Fruit fly (Drosophila melanogaster) whole organism, embryonic: ENCODE measurements around the gene Tpr2.
A peak's percentile ranks its signal among the peaks of the same experiment; 100 is the strongest.

Experiments
- Bteb2 ChIP-seq: fragments of 200-800 bp; sonication (Bioruptor generic); optimal IDR thresholded peaks from 2 replicates; lab custom pipeline; 2016; ENCODE audit warnings: missing biosample characterization, missing genetic modification characterization
- CG10267 ChIP-seq: fragments of 200-800 bp; sonication (Bioruptor generic); optimal IDR thresholded peaks from 2 replicates; lab custom pipeline; 2018; ENCODE audit warnings: missing biosample characterization, mild to moderate bottlenecking, missing genetic modification characterization, moderate library complexity
- CG12391 ChIP-seq: fragments of 200-800 bp; sonication (Bioruptor generic); optimal IDR thresholded peaks from 3 replicates; lab custom pipeline; 2018; ENCODE audit warnings: missing biosample characterization, mild to moderate bottlenecking, missing genetic modification characterization, moderate library complexity
- CG14441 ChIP-seq: fragments of 200-800 bp; sonication (Bioruptor generic); IDR thresholded peaks from 2 replicates; pipeline ENCODE4 v1.3.6; 2022; ENCODE audit warnings: missing biosample characterization, missing genetic modification characterization
- CG16815 ChIP-seq: fragments of 200-800 bp; sonication (Bioruptor generic); optimal IDR thresholded peaks from 3 replicates; lab custom pipeline; 2017; ENCODE audit warnings: missing biosample characterization, mild to moderate bottlenecking, missing genetic modification characterization
- CG17328 ChIP-seq: fragments of 200-800 bp; sonication (Bioruptor generic); IDR thresholded peaks from 2 replicates; pipeline ENCODE4 v1.3.6; 2022; ENCODE audit warnings: missing biosample characterization, missing genetic modification characterization
- CG18262 ChIP-seq: fragments of 200-800 bp; optimal IDR thresholded peaks from 3 replicates; lab custom pipeline; 2019; ENCODE audit warnings: missing biosample characterization, mild to moderate bottlenecking, missing genetic modification characterization, moderate library complexity
- CG1832 ChIP-seq: fragments of 200-800 bp; sonication (Bioruptor generic); optimal IDR thresholded peaks from 2 replicates; lab custom pipeline; 2017; ENCODE audit warnings: missing biosample characterization, mild to moderate bottlenecking, missing genetic modification characterization, inconsistent platforms
- CG2116 ChIP-seq: fragments of 200-800 bp; sonication (Bioruptor generic); optimal IDR thresholded peaks from 3 replicates; lab custom pipeline; 2018; ENCODE audit warnings: missing biosample characterization, mild to moderate bottlenecking, missing genetic modification characterization
- CG2199 ChIP-seq: fragments of 200-800 bp; sonication (Bioruptor generic); IDR thresholded peaks from 3 replicates; pipeline ENCODE4 v1.3.6; 2022; ENCODE audit warnings: missing biosample characterization, missing genetic modification characterization
- CG2678 ChIP-seq: fragments of 200-800 bp; sonication (Bioruptor generic); optimal IDR thresholded peaks from 3 replicates; lab custom pipeline; 2019; ENCODE audit warnings: missing biosample characterization, mild to moderate bottlenecking, missing genetic modification characterization, moderate library complexity
- CG2875 ChIP-seq: fragments of 200-800 bp; sonication (Bioruptor generic); optimal IDR thresholded peaks from 2 replicates; lab custom pipeline; 2017; ENCODE audit warnings: missing biosample characterization, mild to moderate bottlenecking, missing genetic modification characterization, missing genetic modification reagents
- CG31388 ChIP-seq: fragments of 200-800 bp; sonication (Bioruptor generic); optimal IDR thresholded peaks from 2 replicates; lab custom pipeline; 2016; ENCODE audit warnings: missing biosample characterization, missing genetic modification characterization
- CG31441 ChIP-seq: fragments of 200-800 bp; sonication (Bioruptor generic); IDR thresholded peaks from 2 replicates; pipeline ENCODE4 v1.3.6; 2022; ENCODE audit warnings: missing biosample characterization, missing genetic modification characterization
- CG7745 ChIP-seq: fragments of 200-800 bp; sonication (Bioruptor generic); optimal IDR thresholded peaks from 2 replicates; lab custom pipeline; 2018; ENCODE audit warnings: missing biosample characterization, mild to moderate bottlenecking, missing genetic modification characterization, moderate library complexity
- CG7839 ChIP-seq: fragments of 200-800 bp; sonication (Bioruptor generic); optimal IDR thresholded peaks from 3 replicates; lab custom pipeline; 2018; ENCODE audit warnings: missing biosample characterization, mild to moderate bottlenecking, missing genetic modification characterization, moderate library complexity
- CG8924 ChIP-seq: fragments of 200-800 bp; optimal IDR thresholded peaks from 3 replicates; lab custom pipeline; 2019; ENCODE audit warnings: missing biosample characterization, mild to moderate bottlenecking, missing genetic modification characterization, moderate library complexity
- CG9437 ChIP-seq: fragments of 200-800 bp; sonication (Bioruptor generic); optimal IDR thresholded peaks from 2 replicates; lab custom pipeline; 2018; ENCODE audit warnings: missing biosample characterization, mild to moderate bottlenecking, missing genetic modification characterization
- Dip2 ChIP-seq: fragments of 200-800 bp; sonication (Bioruptor generic); IDR thresholded peaks from 2 replicates; pipeline ENCODE4 v1.3.6; 2022; ENCODE audit warnings: missing biosample characterization, missing genetic modification characterization
- Fer1 ChIP-seq: fragments of 200-800 bp; sonication (Bioruptor generic); optimal IDR thresholded peaks from 2 replicates; lab custom pipeline; 2017; ENCODE audit warnings: missing biosample characterization, mild to moderate bottlenecking, missing genetic modification characterization
- Hmr ChIP-seq: fragments of 200-800 bp; sonication (Bioruptor generic); optimal IDR thresholded peaks from 3 replicates; lab custom pipeline; 2017; ENCODE audit warnings: mild to moderate bottlenecking, missing biosample characterization, missing genetic modification reagents, missing genetic modification characterization
- Max ChIP-seq: fragments of 200-800 bp; sonication (Bioruptor generic); optimal IDR thresholded peaks from 2 replicates; lab custom pipeline; 2016; ENCODE audit warnings: missing biosample characterization, mild to moderate bottlenecking, missing genetic modification characterization
- Med ChIP-seq: fragments of 200-800 bp; sonication (Bioruptor generic); peaks from one replicate; lab custom pipeline; 2016; ENCODE audit warnings: missing biosample characterization, missing genetic modification characterization, mild to moderate bottlenecking, inconsistent platforms, moderate library complexity
- NK7.1 ChIP-seq: fragments of 200-800 bp; sonication (Bioruptor generic); optimal IDR thresholded peaks from 3 replicates; lab custom pipeline; 2016; ENCODE audit warnings: missing biosample characterization, missing genetic modification characterization
- Poxn ChIP-seq: fragments of 200-800 bp; sonication (Bioruptor generic); IDR thresholded peaks from 2 replicates; pipeline ENCODE4 v1.3.6; 2022; ENCODE audit warnings: missing biosample characterization, missing genetic modification characterization
- Six4 ChIP-seq: fragments of 200-800 bp; sonication (Bioruptor generic); optimal IDR thresholded peaks from 2 replicates; lab custom pipeline; 2016; ENCODE audit warnings: missing biosample characterization, missing genetic modification characterization
- ab ChIP-seq: fragments of 200-800 bp; sonication (Bioruptor generic); optimal IDR thresholded peaks from 2 replicates; lab custom pipeline; 2016; ENCODE audit warnings: missing biosample characterization, missing genetic modification characterization
- ac ChIP-seq: fragments of 200-800 bp; sonication (Bioruptor generic); optimal IDR thresholded peaks from 3 replicates; lab custom pipeline; 2017; ENCODE audit warnings: missing biosample characterization, mild to moderate bottlenecking, missing genetic modification characterization
- al ChIP-seq: fragments of 200-800 bp; sonication (Bioruptor generic); IDR thresholded peaks from 2 replicates; pipeline ENCODE4 v1.3.6; 2022; ENCODE audit warnings: missing biosample characterization, missing genetic modification characterization
- aop ChIP-seq: fragments of 200-800 bp; sonication (Bioruptor generic); IDR thresholded peaks from 2 replicates; pipeline ENCODE4 v1.3.6; 2022; ENCODE audit warnings: missing biosample characterization, missing genetic modification characterization
- bab2 ChIP-seq: fragments of 200-800 bp; sonication (Bioruptor generic); optimal IDR thresholded peaks from 2 replicates; lab custom pipeline; 2016; ENCODE audit warnings: missing biosample characterization, missing genetic modification characterization
- bsh ChIP-seq, 2 experiments: fragments of 200-800 bp; sonication (Bioruptor generic); optimal IDR thresholded peaks; 2 replicates each; lab custom pipeline; 2017 to 2018; ENCODE audit warnings: mild to moderate bottlenecking in 2 of 2, missing biosample characterization in 2 of 2, missing genetic modification characterization in 2 of 2, moderate library complexity in 1 of 2
- cad ChIP-seq: fragments of >200 bp; optimal IDR thresholded peaks from 2 replicates; lab custom pipeline; 2017; ENCODE audit warnings: missing biosample characterization, missing genetic modification characterization
- chinmo ChIP-seq: fragments of 200-800 bp; sonication (Bioruptor generic); IDR thresholded peaks from 4 replicates; pipeline ENCODE4 v1.3.6; 2022; ENCODE audit warnings: missing biosample characterization, missing genetic modification characterization; ENCODE audit not compliant: partially characterized antibody
- cwo ChIP-seq: fragments of 200-800 bp; sonication (Bioruptor generic); optimal IDR thresholded peaks from 3 replicates; lab custom pipeline; 2017; ENCODE audit warnings: missing biosample characterization, missing genetic modification characterization, mild to moderate bottlenecking, moderate library complexity, missing genetic modification reagents
- gce ChIP-seq: fragments of 200-800 bp; sonication (Bioruptor generic); IDR thresholded peaks from 3 replicates; pipeline ENCODE4 v1.3.6; 2022; ENCODE audit warnings: missing biosample characterization, missing genetic modification characterization
- gcm ChIP-seq: fragments of 200-800 bp; sonication (Bioruptor generic); optimal IDR thresholded peaks from 2 replicates; lab custom pipeline; 2019; ENCODE audit warnings: missing biosample characterization, mild to moderate bottlenecking, missing genetic modification characterization, moderate library complexity
- jigr1 ChIP-seq: fragments of 200-800 bp; sonication (Bioruptor generic); IDR thresholded peaks from 3 replicates; pipeline ENCODE4 v1.3.6; 2022; ENCODE audit warnings: missing biosample characterization, missing genetic modification characterization
- repo ChIP-seq: fragments of 200-800 bp; sonication (Bioruptor generic); optimal IDR thresholded peaks from 2 replicates; lab custom pipeline; 2016; ENCODE audit warnings: missing biosample characterization, missing genetic modification characterization
- sd ChIP-seq: fragments of 200-800 bp; sonication (Bioruptor generic); optimal IDR thresholded peaks from 3 replicates; lab custom pipeline; 2018; ENCODE audit warnings: missing biosample characterization, mild to moderate bottlenecking, missing genetic modification characterization, moderate library complexity
- seq ChIP-seq: fragments of 200-800 bp; sonication (Bioruptor generic); IDR thresholded peaks from 2 replicates; pipeline ENCODE4 v1.3.6; 2022; ENCODE audit warnings: missing biosample characterization, missing genetic modification characterization
- so ChIP-seq: fragments of 200-800 bp; sonication (Bioruptor generic); IDR thresholded peaks from 3 replicates; pipeline ENCODE4 v1.3.6; 2022; ENCODE audit warnings: missing biosample characterization, missing genetic modification characterization
- sob ChIP-seq: fragments of 200-800 bp; sonication (Bioruptor generic); IDR thresholded peaks from 2 replicates; pipeline ENCODE4 v1.3.6; 2022; ENCODE audit warnings: missing biosample characterization, missing genetic modification characterization
- sqz ChIP-seq: fragments of 200-800 bp; sonication (Bioruptor generic); optimal IDR thresholded peaks from 3 replicates; lab custom pipeline; 2018; ENCODE audit warnings: missing biosample characterization, mild to moderate bottlenecking, missing genetic modification characterization
- tll ChIP-seq, 2 experiments: fragments of 200-800 bp in 1 of 2; fragments of >200 bp in 1 of 2; sonication (Bioruptor generic) in 1 of 2; optimal IDR thresholded peaks; 2 replicates each; lab custom pipeline; 2017 to 2019; ENCODE audit warnings: missing biosample characterization in 2 of 2, missing genetic modification characterization in 2 of 2, mild to moderate bottlenecking in 1 of 2, moderate library complexity in 1 of 2
- usp ChIP-seq: fragments of >200 bp; optimal IDR thresholded peaks from 2 replicates; lab custom pipeline; 2017; ENCODE audit warnings: missing biosample characterization, missing genetic modification characterization
- zen ChIP-seq: fragments of 200-800 bp; sonication (Bioruptor generic); optimal IDR thresholded peaks from 3 replicates; lab custom pipeline; 2018; ENCODE audit warnings: missing biosample characterization, mild to moderate bottlenecking, missing genetic modification characterization, moderate library complexity
- zfh1 ChIP-seq: fragments of 200-800 bp; sonication (Bioruptor generic); IDR thresholded peaks from 3 replicates; pipeline ENCODE4 v1.3.6; 2022; ENCODE audit warnings: missing biosample characterization, missing genetic modification characterization

Tpr2 gene

DNA sequence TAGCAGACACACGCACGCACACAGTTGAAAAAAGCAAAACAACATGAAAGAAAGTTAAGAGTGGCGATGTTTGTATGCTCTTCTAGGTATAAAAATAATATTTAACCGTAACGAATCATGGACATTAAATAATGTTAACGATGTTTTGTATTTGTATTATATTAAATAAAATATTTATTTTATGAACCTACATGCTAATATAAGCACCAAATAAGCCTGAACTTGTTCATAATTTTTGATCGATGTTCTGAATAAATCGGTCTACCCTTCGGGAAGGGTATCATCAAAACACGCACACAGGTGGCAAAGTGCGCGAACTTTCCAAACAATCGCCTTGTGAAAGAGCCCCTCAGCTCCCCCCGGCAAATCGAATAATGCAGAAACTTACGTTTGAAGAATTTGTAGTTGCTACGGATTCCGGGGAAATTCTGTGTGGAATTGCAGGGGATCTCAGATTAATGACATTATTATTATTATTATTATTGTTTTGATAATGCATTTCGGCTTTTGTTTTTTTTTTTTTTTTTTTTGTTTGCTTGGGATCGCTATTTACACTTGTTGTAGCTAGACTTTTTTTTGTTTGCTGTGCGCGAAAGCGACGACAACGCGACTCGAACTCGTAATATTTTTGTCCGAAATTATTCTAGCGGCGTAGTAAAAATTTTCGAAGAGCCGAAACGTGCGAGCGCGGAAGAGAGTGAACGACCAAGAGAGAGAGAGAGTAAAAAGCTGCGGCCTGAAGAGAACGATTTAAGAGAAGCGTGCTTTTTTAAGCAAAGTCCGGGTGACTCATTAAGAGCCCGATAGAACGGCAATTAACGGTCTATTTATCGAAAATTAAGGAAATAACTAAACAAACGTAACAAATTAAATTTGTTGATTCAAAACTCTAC is 28.5 kb downstream of the Tpr2 start (continued):
- TF ChIP-seq CG18262 (peak; percentile 50), bab2 (GFP tag; lab: Kevin White, UChicago) (peak; percentile 27), tll (GFP tag; optimal IDR thresholded peaks at IDR 0.05; lab: Kevin White, UChicago) (no peak), cad (GFP tag; lab: Kevin White, UChicago) (no peak), CG2116 (GFP tag; lab: Kevin White, UChicago) (peak; percentile 20), CG2199 (GFP tag; lab: Robert Waterston, UW) (peak; percentile 81; the same call in 2 of the 3 replicates), repo (no peak), NK7.1 (peak; percentile 10), so (GFP tag; lab: Robert Waterston, UW) (peak; percentile 16; the same call in 1 of the 3 replicates), seq (GFP tag; lab: Robert Waterston, UW) (no peak), Fer1 (GFP tag; lab: Kevin White, UChicago) (peak; percentile 43), chinmo (GFP tag; lab: Robert Waterston, UW) (peak; percentile 61; the same call in 1 of the 4 replicates), CG14441 (GFP tag; lab: Robert Waterston, UW) (no peak), sqz (GFP tag; lab: Kevin White, UChicago) (peak; percentile 59), gcm (GFP tag; lab: Kevin White, UChicago) (peak; percentile 38), Bteb2 (GFP tag; lab: Kevin White, UChicago) (no peak), Hmr (GFP tag; lab: Kevin White, UChicago) (peak; percentile 43), CG8924 (tag; lab: Kevin White, UChicago) (peak; percentile 24), CG2678 (tag; lab: Kevin White, UChicago) (peak; percentile 57), aop (GFP tag; lab: Robert Waterston, UW) (no peak), sob (peak; percentile 35; the same call in 1 of the 2 replicates), CG7839 (tag; lab: Kevin White, UChicago) (peak; percentile 49), cwo (GFP tag; lab: Kevin White, UChicago) (peak; percentile 1), CG9437 (peak; percentile 44), Dip2 (GFP tag; lab: Robert Waterston, UW) (no peak), ab (GFP tag; lab: Kevin White, UChicago) (no peak), CG1832 (GFP tag; lab: Kevin White, UChicago) (no peak), CG16815 (GFP tag; lab: Kevin White, UChicago) (no peak), CG2875 (peak; percentile 50), usp (no peak), CG17328 (peak; percentile 57), sd (tag; lab: Kevin White, UChicago) (peak; percentile 4), gce (peak; percentile 63; the same call in 1 of the 3 replicates), Poxn (GFP tag; lab: Robert Waterston, UW) (no peak), jigr1 (GFP tag; lab: Robert Waterston, UW) (no peak), CG7745 (tag; lab: Kevin White, UChicago) (no peak), ac (no peak), CG12391 (peak; percentile 59), CG31388 (GFP tag; lab: Kevin White, UChicago) (no peak), CG10267 (tag; lab: Kevin White, UChicago) (no peak), CG31441 (GFP tag; lab: Robert Waterston, UW) (peak; percentile 47; the same call in 1 of the 2 replicates), al (GFP tag; lab: Robert Waterston, UW) (no peak), zfh1 (GFP tag; lab: Robert Waterston, UW) (0 out of 3 replicates have a peak, but pooled peaks have one; percentile 29), Max (GFP tag; lab: Kevin White, UChicago) (no peak), Six4 (GFP tag; lab: Kevin White, UChicago) (peak; percentile 9), zen (no peak), Med (peak; percentile 70), bsh (GFP tag; optimal IDR thresholded peaks at IDR 0.05; lab: Kevin White, UChicago) (peak in 1 of 2 experiments; percentile 41)
